Worm (Caenorhabditis elegans): ENCODE data around the gene srg-25.

The srg-25 gene

DNA sequence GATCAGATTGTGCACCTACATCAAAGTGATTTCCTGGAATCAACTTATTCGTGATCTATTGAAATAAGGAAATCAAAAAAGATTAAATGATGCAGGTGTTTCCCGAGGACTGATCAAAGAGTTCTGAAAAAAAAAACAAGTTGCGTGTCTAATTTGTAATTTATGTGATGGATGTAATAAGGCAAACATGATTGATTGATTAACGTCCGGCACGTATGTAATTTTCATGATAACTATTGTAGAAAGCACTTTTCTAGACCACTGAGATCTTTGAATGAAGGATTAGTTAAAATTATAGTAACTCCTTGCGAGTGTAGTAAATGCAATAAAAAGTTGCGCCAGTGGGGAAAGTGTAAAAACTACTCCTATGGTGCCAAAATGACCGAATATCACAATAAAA, at the start of gene srg-25:
TSS of gene srg-25 (minus strand) at position 101 of the 400 bp plus-strand sequence.
- no peak for TF ChIP-seq unc-62 (GFP tag; optimal IDR thresholded peaks at IDR 0.05)

DNA sequence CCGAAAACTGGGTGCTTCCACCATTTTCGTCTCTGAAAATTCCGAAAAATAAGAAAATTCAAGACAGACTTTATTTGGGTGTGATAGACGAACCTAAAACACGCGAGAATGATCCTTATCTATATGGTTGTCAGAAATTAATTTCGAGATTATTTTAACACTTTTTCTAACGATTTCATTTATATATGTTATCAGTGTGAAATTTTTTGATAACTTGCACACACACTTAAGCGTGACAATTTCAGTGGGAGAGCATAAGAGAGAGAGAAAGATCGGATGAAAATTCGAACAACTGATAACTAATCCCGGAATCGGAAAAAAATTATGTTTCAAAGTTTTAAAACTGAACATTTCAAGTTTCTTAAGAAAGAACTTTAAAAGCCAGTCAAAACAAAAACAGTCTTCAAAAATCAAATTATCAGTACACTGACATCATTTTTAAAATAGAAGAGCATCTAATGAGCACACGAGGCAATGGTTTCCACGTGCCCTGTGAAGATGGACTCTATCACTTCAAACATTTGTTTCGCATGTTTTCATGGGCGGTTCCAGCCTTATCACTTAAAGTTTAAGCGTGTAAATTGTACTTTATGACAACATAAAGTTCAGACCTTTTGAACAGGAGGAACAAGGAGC, 47.8 kb upstream of the srg-25 start, which contains the start of gene C35A11.4:
TSS of gene C35A11.4 (minus strand) at position 156 of the 636 bp plus-strand sequence.
- TF ChIP-seq unc-62 (GFP tag; optimal IDR thresholded peaks at IDR 0.05): no peak

DNA sequence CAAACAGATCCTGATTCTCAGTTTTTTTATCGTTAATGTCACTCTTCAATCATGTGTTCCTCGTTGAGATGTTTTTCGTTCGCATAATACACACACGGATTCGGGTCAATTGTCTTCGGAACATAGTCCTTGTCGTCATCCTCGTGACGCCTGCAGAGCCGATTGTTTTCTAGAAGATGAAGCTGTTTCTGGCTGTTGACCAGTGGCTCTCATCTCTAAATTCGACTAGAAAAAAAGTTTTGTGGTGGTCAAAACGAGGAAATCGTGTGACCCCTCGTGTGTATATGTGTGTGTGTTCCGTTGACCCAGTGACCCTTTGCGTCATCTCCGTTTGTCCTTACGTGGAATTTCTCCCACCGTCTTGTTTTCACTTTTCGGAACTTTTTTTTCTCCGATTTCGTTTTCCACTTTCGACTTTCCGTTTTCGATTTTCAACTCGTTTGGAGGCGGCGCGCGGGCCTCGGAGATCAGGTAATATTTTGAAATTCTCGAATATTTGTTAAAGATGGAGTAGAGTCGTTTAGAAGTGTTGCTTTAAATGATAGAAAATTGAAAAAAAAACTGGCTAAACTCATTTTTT, 40.7 kb upstream of the srg-25 start, which contains the start of gene C35A11.2:
TSS of gene C35A11.2 (plus strand) at position 386 of the 580 bp plus-strand sequence.
- TF ChIP-seq unc-62 (GFP tag; optimal IDR thresholded peaks at IDR 0.05): no peak

DNA sequence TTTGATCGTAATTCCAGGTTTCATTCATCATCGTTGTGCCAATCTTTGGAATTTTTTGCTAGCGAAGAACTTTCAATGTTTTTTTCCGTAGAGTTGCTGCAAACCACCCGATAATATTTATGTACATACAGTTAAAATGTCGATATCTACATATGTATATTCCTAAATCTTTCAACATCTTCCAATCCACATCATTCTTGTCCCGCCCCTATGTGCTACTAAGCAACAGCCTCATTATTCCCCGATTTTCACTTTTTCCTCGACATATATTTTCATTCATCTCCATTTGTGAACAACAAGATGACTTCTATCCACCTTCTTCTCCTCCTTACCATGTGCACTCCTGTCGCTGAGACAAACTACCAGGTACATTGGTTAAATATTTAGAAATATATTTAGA, 26.8 kb upstream of the srg-25 start, which contains the start of gene C35A11.3:
TSS of gene C35A11.3 (plus strand) at position 301 of the 400 bp plus-strand sequence.
- TF ChIP-seq unc-62 (GFP tag; optimal IDR thresholded peaks at IDR 0.05): no peak

DNA sequence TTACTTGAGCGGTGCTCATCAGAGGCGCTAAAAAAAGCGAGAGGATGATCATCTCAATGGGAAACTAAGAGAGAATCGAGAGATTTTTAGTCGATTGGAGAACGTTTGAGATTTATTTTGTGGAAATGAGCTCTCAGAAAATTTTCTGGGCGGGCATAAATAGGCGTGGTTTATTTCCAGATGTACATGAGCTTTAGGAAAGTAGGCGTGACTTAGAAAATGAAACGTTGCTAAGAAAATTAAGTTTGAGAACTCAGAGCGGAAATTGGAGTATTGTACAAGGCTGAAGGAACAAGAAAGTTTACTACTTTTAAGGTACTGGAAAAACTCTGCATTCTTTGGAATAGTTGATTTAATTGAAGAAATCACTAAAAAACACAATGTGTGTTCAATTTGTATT, 23.5 kb upstream of the srg-25 start, which contains the start of gene T09D3.9:
TSS of gene T09D3.9 (minus strand) at position 101 of the 400 bp plus-strand sequence.
- TF ChIP-seq unc-62 (GFP tag; optimal IDR thresholded peaks at IDR 0.05): no peak

DNA sequence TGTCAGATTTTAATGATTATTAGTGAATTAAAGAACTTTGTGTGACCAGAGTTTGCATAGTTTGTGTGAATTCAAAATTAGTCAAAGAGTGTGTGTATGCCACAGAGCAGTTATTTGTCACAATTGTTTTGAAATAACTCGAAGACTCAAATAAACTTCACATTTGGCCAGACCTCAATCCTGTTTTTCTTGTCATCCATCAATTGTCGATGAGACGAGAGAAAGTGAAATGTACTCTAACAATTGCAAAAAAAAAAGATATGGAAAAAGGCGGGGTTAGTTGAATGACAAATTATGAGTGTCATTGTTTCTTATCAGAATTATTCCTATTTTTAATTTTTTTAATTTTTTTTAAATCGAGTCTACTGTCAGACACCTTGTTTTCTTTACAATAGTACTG, 19.5 kb upstream of the srg-25 start, which contains the start of gene T09D3.8:
TSS of gene T09D3.8 (plus strand) at position 301 of the 400 bp plus-strand sequence.
- no peak for TF ChIP-seq unc-62 (GFP tag; optimal IDR thresholded peaks at IDR 0.05)

DNA sequence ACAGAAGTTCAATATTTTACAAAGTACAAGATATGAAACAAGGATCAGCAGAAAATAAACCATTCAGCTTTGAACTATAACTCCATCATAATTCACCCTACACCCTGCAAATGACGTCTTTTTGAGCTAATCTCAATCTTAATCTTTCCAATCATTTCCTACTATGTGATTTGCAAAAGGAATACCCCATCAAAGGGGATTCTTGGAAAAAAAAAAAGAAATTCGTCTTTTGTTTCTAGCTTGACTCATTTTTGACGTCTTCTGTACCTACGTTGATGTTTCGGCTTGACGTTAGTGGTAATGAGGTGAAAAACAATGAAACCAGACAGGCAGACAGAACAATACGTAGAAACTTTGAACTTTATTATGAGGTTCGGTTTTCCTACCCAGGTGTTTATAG, 16.9 kb upstream of the srg-25 start:
- TF ChIP-seq unc-62 (GFP tag; optimal IDR thresholded peaks at IDR 0.05): no peak

DNA sequence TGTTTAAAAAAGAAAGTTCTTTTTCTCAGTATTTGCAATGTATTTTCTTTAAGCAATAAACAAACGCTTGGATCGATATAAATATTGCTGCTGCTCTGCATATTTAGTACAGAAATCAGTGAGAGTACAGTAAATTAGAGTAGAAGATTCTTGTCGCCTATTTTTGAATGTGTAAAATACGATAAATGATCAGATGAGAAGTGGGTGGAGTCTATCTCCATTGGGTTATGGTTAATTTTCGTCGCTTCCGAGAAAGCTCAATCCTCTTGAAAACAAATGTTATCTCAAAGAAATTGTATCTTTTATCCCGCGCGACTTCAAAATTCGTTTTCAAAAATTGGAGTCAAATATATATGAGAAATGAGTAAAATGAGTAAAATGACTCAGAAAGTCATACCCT, 13.5 kb upstream of the srg-25 start, which contains the start of gene nhr-216:
TSS of gene nhr-216 (minus strand) at position 101 of the 400 bp plus-strand sequence.
- no peak for TF ChIP-seq unc-62 (GFP tag; optimal IDR thresholded peaks at IDR 0.05)

DNA sequence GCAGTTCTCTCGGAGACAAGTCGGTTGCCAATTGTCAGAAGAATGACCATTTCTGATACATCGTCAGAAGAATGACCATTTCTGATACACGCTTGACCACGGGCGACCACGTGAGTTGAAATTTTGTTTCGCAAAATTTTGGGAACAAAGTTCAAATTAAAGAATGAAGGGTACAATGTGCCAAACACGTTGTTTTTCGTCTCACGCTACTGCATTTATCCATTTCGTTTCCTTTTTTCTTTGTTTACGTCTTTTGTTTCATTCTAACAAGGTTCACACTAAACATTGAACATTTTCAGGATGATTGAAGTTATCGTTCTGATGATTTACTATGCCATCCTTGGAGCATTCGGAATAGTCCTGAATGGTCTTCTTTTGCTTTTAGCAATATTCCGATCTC, 6.2 kb upstream of the srg-25 start, which contains the start of gene srd-9:
TSS of gene srd-9 (plus strand) at position 301 of the 400 bp plus-strand sequence.
- no peak for TF ChIP-seq unc-62 (GFP tag; optimal IDR thresholded peaks at IDR 0.05)

DNA sequence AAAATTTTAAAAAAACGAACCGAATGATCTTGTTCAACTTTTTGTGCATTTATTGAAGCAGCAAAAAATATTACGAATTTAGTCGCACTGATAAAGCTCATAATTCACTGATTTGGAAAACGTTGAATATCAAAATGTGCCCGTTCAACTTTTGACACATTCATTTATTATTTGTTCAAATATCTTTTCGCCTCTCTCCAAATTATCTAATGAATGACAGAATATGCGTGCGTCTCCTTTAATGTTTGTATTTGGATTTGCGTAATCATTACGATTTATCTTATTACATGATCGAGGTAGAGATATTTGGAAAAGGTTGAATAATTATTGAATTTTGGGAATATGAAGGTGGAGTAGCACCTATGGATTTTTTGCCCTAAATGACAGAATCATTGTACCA, 4.2 kb upstream of the srg-25 start, which contains the start of gene T09D3.3:
TSS of gene T09D3.3 (minus strand) at position 101 of the 400 bp plus-strand sequence.
- TF ChIP-seq unc-62 (GFP tag; optimal IDR thresholded peaks at IDR 0.05): no peak

DNA sequence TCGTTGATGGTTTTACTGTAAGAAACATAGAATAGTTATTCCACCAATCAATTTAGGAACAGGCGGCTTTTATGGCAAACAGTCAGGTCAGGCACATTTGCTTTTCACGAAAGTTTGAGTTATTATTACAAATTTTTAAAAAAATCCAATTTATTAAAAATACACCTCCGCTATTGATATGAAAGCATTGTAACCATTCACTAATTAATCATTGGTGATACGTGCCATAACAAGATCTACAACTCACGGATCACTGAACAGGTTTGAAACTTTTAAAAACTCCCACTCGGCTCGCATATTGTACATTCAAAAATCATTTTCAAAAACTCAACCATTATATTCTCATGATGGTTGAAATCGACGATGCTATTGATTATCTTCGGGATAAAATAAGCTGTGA, 5.8 kb downstream of the srg-25 start, which contains the start of gene srg-27:
TSS of gene srg-27 (plus strand) at position 301 of the 400 bp plus-strand sequence.
- TF ChIP-seq unc-62 (GFP tag; optimal IDR thresholded peaks at IDR 0.05): no peak

DNA sequence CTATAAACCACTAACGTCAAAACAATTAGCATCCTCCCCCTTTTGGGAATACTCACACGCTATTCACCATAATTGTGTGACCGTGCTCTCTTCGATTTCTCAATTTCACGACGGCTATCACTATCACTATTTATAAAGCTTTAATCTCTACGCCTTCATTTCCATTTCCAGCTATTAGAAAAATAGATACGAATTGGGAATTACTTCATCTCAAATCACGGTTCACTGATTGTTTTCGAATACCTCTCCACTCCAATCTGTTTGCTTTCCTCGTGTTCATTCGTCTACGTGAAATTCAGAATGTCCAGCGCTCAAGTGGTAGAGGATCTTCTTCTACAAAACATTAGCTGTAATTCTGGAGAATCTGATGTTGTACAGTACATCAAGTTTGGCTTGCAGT, 8.4 kb downstream of the srg-25 start, which contains the start of gene srg-29:
TSS of gene srg-29 (plus strand) at position 301 of the 400 bp plus-strand sequence.
- no peak for TF ChIP-seq unc-62 (GFP tag; optimal IDR thresholded peaks at IDR 0.05)

DNA sequence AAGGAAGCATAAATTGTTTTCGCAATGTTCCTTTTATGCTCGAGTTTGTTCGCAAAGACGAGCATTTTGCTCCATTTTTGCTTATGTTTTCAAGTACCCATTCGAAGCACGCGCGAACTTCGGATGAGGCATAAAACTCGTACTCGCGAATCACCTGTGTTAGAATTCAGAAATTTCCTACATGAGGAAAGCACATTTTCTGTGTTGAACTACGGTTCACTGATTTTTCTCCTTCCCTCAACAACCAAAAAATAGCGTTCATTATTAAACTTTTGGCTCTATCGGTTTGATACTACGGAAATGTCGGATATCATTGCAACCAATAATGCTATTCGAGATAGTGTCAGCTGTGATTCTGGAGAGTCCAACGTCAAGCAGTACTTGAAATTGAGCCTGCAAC, 10.7 kb downstream of the srg-25 start, which contains the start of gene srg-28:
TSS of gene srg-28 (plus strand) at position 301 of the 400 bp plus-strand sequence.
- TF ChIP-seq unc-62 (GFP tag; optimal IDR thresholded peaks at IDR 0.05): no peak

DNA sequence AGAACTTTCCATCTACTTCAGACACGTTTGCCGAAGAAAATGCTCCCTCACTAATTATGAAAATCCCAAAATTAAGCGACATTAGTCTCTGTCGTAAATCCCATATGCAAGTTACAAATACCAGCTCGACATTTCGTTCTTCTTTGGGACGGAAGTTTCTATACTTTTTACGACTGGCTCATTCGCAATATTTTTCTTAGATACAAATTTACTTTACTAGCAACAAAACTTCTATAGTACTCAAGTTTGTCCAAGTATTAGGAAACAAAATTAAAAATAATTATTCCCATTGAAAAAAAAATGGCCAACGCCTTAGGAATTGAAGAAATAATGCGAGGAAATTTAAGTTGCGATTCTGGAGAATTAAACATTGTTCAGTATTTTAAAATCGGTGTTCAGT, 14.4 kb downstream of the srg-25 start, which contains the start of gene srg-26:
TSS of gene srg-26 (plus strand) at position 301 of the 400 bp plus-strand sequence.
- no peak for TF ChIP-seq unc-62 (GFP tag; optimal IDR thresholded peaks at IDR 0.05)

DNA sequence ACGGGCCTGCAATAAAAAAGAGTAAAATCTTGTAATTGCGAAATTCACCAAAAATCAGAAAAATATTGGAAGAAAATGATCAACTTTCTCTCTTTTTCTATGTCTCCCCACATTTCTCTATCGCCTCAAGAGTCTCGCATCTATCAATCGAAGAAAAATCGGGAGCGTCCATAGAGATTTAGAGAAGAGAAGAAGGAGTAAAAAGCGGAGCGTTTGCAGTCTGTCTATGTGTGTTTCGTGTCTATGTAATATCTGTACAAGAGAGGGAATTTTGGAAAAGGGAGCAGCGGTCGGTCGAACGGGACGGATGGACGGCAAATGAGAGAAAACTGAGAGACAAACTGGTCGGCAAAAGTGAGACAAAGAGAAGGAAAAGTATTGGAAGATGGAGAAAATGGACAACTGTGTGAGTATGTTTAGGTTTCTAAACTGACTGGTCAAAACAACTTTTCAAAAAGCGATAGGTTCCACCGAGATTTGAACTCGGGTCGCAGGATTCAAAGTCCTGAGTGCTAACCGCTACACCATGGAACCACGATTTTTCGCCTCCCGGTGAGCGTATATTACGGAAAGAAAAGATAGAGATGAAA, 15.5 kb downstream of the srg-25 start:
- no peak for TF ChIP-seq unc-62 (GFP tag; optimal IDR thresholded peaks at IDR 0.05)

DNA sequence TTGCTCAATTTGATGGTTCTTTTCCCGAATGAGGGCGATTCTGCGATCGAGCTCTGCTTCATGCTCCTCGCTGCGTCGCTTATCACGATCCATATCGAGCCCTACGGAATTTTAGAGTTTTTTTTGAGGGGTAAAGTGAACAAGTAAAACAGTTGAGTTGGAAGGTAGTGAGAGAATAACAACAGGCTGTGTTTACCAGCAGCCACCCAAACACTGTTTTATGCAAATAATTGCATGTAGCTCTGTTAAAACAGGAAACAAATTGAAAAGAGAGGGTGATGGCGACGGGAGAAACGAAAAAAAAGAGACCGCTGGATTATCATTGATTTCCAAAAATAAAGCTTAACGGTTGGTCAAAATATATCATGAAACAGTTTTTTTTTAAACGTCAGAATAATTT, 17.0 kb downstream of the srg-25 start, which contains the start of gene C10G8.8:
TSS of gene C10G8.8 (minus strand) at position 101 of the 400 bp plus-strand sequence.
- TF ChIP-seq unc-62 (GFP tag; optimal IDR thresholded peaks at IDR 0.05): no peak
